Worm (Caenorhabditis elegans): ENCODE measurements around the gene T08B6.9.

ce11 chrIV:4858573-4858972 lies 32.1 kb upstream of the T08B6.9 start, which contains the start of gene Y17G9A.3:
- no peak for TF ChIP-seq aha-1 (tag; optimal IDR thresholded peaks at IDR 0.05)
- no peak for TF ChIP-seq elt-2 (tag; optimal IDR thresholded peaks at IDR 0.05)
- TF ChIP-seq nhr-77 (tag; optimal IDR thresholded peaks at IDR 0.05) = no peak
- TF ChIP-seq alr-1 (tag; optimal IDR thresholded peaks at IDR 0.05; ENCODE audit: borderline replicate concordance) = no peak
- no peak for TF ChIP-seq C34B4.2 (tag; optimal IDR thresholded peaks at IDR 0.05)
- no peak for TF ChIP-seq aly-2 (tag; optimal IDR thresholded peaks at IDR 0.05)
- TF ChIP-seq lin-15B (tag; optimal IDR thresholded peaks at IDR 0.05) = no peak
- TF ChIP-seq zag-1 (tag; optimal IDR thresholded peaks at IDR 0.05) = no peak
